Worm (Caenorhabditis elegans) whole organism, young adult: ENCODE results near the gene K02D3.1.

ENCODE experiments used
- B0035.1 ChIP-seq: sonication (generic microtip); optimal IDR thresholded peaks from 2 replicates; lab custom pipeline; 2016; ENCODE audit warnings: missing genetic modification characterization, mild to moderate bottlenecking, missing compliant biosample characterization, missing genotype, missing genetic modification reagents
- F10E7.11 ChIP-seq: sonication (generic microtip); optimal IDR thresholded peaks from 2 replicates; lab custom pipeline; 2017; ENCODE audit warnings: mild to moderate bottlenecking, missing genetic modification characterization, moderate library complexity, missing compliant biosample characterization
- F49E8.2 ChIP-seq: sonication (generic microtip); optimal IDR thresholded peaks from 3 replicates; lab custom pipeline; 2017; ENCODE audit warnings: missing genetic modification characterization, mild to moderate bottlenecking, missing compliant biosample characterization, antibody characterized with exemption, moderate library complexity; ENCODE audit not compliant: insufficient read depth
- F55B11.4 ChIP-seq: sonication (generic microtip); optimal IDR thresholded peaks from 2 replicates; lab custom pipeline; 2016; ENCODE audit warnings: missing compliant biosample characterization, missing genetic modification characterization, borderline replicate concordance; ENCODE audit not compliant: insufficient read depth
- K11D2.4 ChIP-seq: fragments of 200-800 bp; sonication (Bioruptor generic); IDR thresholded peaks from 2 replicates; pipeline ENCODE4 v1.3.6; 2022; ENCODE audit warnings: missing genetic modification reagents, missing genetic modification characterization, missing compliant biosample characterization
- Y53F4B.3 ChIP-seq: fragments of 200-800 bp; sonication (Bioruptor generic); IDR thresholded peaks from 2 replicates; pipeline ENCODE4 v1.3.6; 2022; ENCODE audit warnings: missing genetic modification reagents, missing genetic modification characterization, missing compliant biosample characterization
- Y79H2A.3 ChIP-seq: fragments of 200-800 bp; sonication (Bioruptor generic); conservative IDR thresholded peaks from 2 replicates; pipeline ENCODE4 v1.3.6; 2022; ENCODE audit warnings: missing genetic modification reagents, missing genetic modification characterization, missing compliant biosample characterization
- attf-3 ChIP-seq: fragments of 200-800 bp; sonication (Bioruptor generic); conservative IDR thresholded peaks from 2 replicates; pipeline ENCODE4 v1.3.6; 2022; ENCODE audit warnings: missing genetic modification reagents, missing genetic modification characterization, missing compliant biosample characterization
- cebp-2 ChIP-seq: fragments of 200-800 bp; sonication (Bioruptor generic); IDR thresholded peaks from 2 replicates; pipeline ENCODE4 v1.3.6; 2022; ENCODE audit warnings: missing genetic modification characterization, missing compliant biosample characterization
- ceh-27 ChIP-seq: fragments of 200-800 bp; sonication (Bioruptor generic); optimal IDR thresholded peaks from 2 replicates; lab custom pipeline; 2018; ENCODE audit warnings: mild to moderate bottlenecking, missing genetic modification characterization, moderate library complexity, missing compliant biosample characterization
- ceh-40 ChIP-seq: fragments of 200-800 bp; sonication (Bioruptor generic); IDR thresholded peaks from 2 replicates; pipeline ENCODE4 v1.3.6; 2022; ENCODE audit warnings: missing genetic modification characterization, missing compliant biosample characterization
- dox-1 ChIP-seq: fragments of 200-800 bp; sonication (Bioruptor generic); IDR thresholded peaks from 2 replicates; pipeline ENCODE4 v1.3.6; 2022; ENCODE audit warnings: missing genetic modification reagents, missing genetic modification characterization, missing compliant biosample characterization
- efl-1 ChIP-seq: fragments of 150-350 bp; optimal IDR thresholded peaks from 2 replicates; lab custom pipeline; 2014; ENCODE audit warnings: missing biosample characterization, missing genetic modification reagents, missing genetic modification characterization
- egrh-3 ChIP-seq: fragments of 200-800 bp; sonication (Bioruptor generic); IDR thresholded peaks from 2 replicates; pipeline ENCODE4 v1.3.6; 2022; ENCODE audit warnings: missing genetic modification reagents, missing genetic modification characterization, missing compliant biosample characterization
- hlh-12 ChIP-seq: sonication (generic microtip); optimal IDR thresholded peaks from 2 replicates; lab custom pipeline; 2016; ENCODE audit warnings: missing genetic modification characterization, missing compliant biosample characterization
- hlh-26 ChIP-seq: fragments of 200-800 bp; sonication (Bioruptor generic); conservative IDR thresholded peaks from 2 replicates; pipeline ENCODE4 v1.3.6; 2022; ENCODE audit warnings: missing genetic modification reagents, missing genetic modification characterization, missing compliant biosample characterization
- hmg-1.2 ChIP-seq: fragments of 200-800 bp; sonication (Bioruptor generic); IDR thresholded peaks from 2 replicates; pipeline ENCODE4 v1.3.6; 2022; ENCODE audit warnings: missing genetic modification reagents, missing genetic modification characterization, missing compliant biosample characterization
- hsf-1 ChIP-seq: fragments of 200-800 bp; sonication (Bioruptor generic); IDR thresholded peaks from 2 replicates; pipeline ENCODE4 v1.3.6; 2022; ENCODE audit warnings: missing genetic modification reagents, missing genetic modification characterization, missing compliant biosample characterization
- lag-1 ChIP-seq: fragments of 200-800 bp; sonication (Bioruptor generic); IDR thresholded peaks from 2 replicates; pipeline ENCODE4 v1.3.6; 2022; ENCODE audit warnings: missing genetic modification reagents, missing genetic modification characterization, missing compliant biosample characterization
- madf-3 ChIP-seq: fragments of 200-800 bp; sonication (Bioruptor generic); IDR thresholded peaks from 2 replicates; pipeline ENCODE4 v1.3.6; 2022; ENCODE audit warnings: missing genetic modification reagents, missing genetic modification characterization, missing compliant biosample characterization
- mel-28 ChIP-seq: sonication (generic microtip); optimal IDR thresholded peaks from 2 replicates; lab custom pipeline; 2016; ENCODE audit warnings: borderline replicate concordance, mild to moderate bottlenecking, missing genetic modification characterization, missing compliant biosample characterization
- mes-4 ChIP-seq: sonication (generic microtip); optimal IDR thresholded peaks from 2 replicates; lab custom pipeline; 2016; ENCODE audit warnings: missing genotype, missing genetic modification characterization, missing compliant biosample characterization
- nfya-2 ChIP-seq: fragments of 200-800 bp; sonication (Bioruptor generic); IDR thresholded peaks from 2 replicates; pipeline ENCODE4 v1.3.6; 2022; ENCODE audit warnings: missing genetic modification reagents, missing genetic modification characterization, missing compliant biosample characterization
- nhr-120 ChIP-seq: fragments of 200-800 bp; sonication (Bioruptor generic); IDR thresholded peaks from 2 replicates; pipeline ENCODE4 v1.3.6; 2022; ENCODE audit warnings: missing genetic modification characterization, missing compliant biosample characterization
- nhr-80 ChIP-seq: sonication (generic microtip); optimal IDR thresholded peaks from 2 replicates; lab custom pipeline; 2016; ENCODE audit warnings: missing genetic modification characterization, missing compliant biosample characterization
- repo-1 ChIP-seq: sonication (generic microtip); optimal IDR thresholded peaks from 2 replicates; lab custom pipeline; 2017; ENCODE audit warnings: mild to moderate bottlenecking, missing genetic modification characterization, missing compliant biosample characterization
- sdz-38 ChIP-seq: sonication (generic microtip); optimal IDR thresholded peaks from 2 replicates; lab custom pipeline; 2016; ENCODE audit warnings: missing genotype, missing genetic modification characterization, missing compliant biosample characterization
- snpc-1.3 ChIP-seq: sonication (generic microtip); optimal IDR thresholded peaks from 2 replicates; lab custom pipeline; 2017; ENCODE audit warnings: missing genetic modification characterization, mild to moderate bottlenecking, missing compliant biosample characterization, antibody characterized with exemption, moderate library complexity, missing genotype, missing genetic modification reagents; ENCODE audit not compliant: insufficient read depth
- snpc-3.4 ChIP-seq: sonication (generic microtip); optimal IDR thresholded peaks from 2 replicates; lab custom pipeline; 2017; ENCODE audit warnings: missing genetic modification characterization, mild to moderate bottlenecking, missing compliant biosample characterization, antibody characterized with exemption, moderate library complexity, missing genotype, missing genetic modification reagents
- snpc-4 ChIP-seq, 5 experiments: fragments of 150-350 bp in 1 of 5; sonication (generic microtip) in 4 of 5; optimal IDR thresholded peaks; 2 replicates each; lab custom pipeline; 2014 to 2018; ENCODE audit warnings: missing genetic modification characterization in 5 of 5, missing biosample characterization in 3 of 5, antibody characterized with exemption in 2 of 5, mild to moderate bottlenecking in 2 of 5, missing compliant biosample characterization in 2 of 5, missing genotype in 2 of 5, moderate library complexity in 2 of 5, missing genetic modification reagents in 1 of 5
- somi-1 ChIP-seq: fragments of 200-800 bp; sonication (Bioruptor generic); optimal IDR thresholded peaks from 2 replicates; lab custom pipeline; 2018; ENCODE audit warnings: mild to moderate bottlenecking, missing genetic modification characterization, missing compliant biosample characterization
- sptf-2 ChIP-seq: fragments of 200-800 bp; sonication (Bioruptor generic); optimal IDR thresholded peaks from 2 replicates; lab custom pipeline; 2018; ENCODE audit warnings: mild to moderate bottlenecking, missing genetic modification characterization, missing compliant biosample characterization
- tbx-9 ChIP-seq: sonication (generic microtip); optimal IDR thresholded peaks from 2 replicates; lab custom pipeline; 2016; ENCODE audit warnings: borderline replicate concordance, missing genetic modification characterization, inconsistent platforms, missing compliant biosample characterization
- tlf-1 ChIP-seq: fragments of 200-800 bp; sonication (Bioruptor generic); optimal IDR thresholded peaks from 2 replicates; lab custom pipeline; 2018; ENCODE audit warnings: mild to moderate bottlenecking, missing genetic modification characterization, missing compliant biosample characterization
- unc-62 ChIP-seq: fragments of 150-350 bp; optimal IDR thresholded peaks from 2 replicates; lab custom pipeline; 2014; ENCODE audit warnings: missing biosample characterization, missing genetic modification reagents, missing genetic modification characterization
- ztf-22 ChIP-seq: fragments of 200-800 bp; sonication (Bioruptor generic); optimal IDR thresholded peaks from 2 replicates; lab custom pipeline; 2018; ENCODE audit warnings: mild to moderate bottlenecking, missing genetic modification characterization, moderate library complexity, missing compliant biosample characterization
- ztf-25 ChIP-seq: fragments of 200-800 bp; sonication (Bioruptor generic); IDR thresholded peaks from 2 replicates; pipeline ENCODE4 v1.3.6; 2022; ENCODE audit warnings: missing genetic modification reagents, missing genetic modification characterization, missing compliant biosample characterization
- ztf-26 ChIP-seq: sonication (generic microtip); optimal IDR thresholded peaks from 2 replicates; lab custom pipeline; 2017; ENCODE audit warnings: missing genetic modification characterization, missing compliant biosample characterization

The K02D3.1 gene

DNA sequence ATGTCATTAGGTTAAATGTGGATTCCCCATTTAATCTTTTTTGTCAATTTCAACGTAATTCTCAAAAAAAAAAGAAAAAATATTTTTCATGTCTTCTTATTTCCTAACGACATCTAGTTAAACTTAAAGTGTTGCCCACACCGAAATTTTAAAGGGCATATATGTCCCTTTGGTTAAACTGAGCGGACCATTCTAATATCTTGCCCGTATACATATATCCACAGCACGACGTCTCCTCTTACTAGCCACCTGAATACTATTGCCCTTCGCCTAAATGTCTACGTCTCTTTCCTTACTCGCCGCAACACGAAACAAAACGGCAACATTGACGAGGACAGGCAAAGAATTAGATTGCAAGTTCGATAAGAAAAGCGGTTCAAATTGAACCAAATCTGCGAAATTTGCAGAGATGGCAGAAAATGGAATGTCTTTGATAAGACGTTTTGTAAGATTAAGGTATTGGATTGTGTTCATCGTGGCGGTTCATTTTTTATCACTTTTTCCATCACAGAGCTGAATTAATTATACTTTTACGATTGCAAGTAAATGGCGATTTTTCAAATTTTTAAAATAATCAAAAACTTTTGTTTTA is 6.0 kb upstream of the K02D3.1 start (continued):
- TF ChIP-seq cebp-2 (GFP tag; lab: Robert Waterston, UW): peak; percentile 99
- TF ChIP-seq tbx-9 (tag; lab: Kevin White, UChicago): peak; percentile 9
- peak; percentile 97 for TF ChIP-seq tlf-1 (GFP tag; lab: Kevin White, UChicago)
- 0 out of 2 replicates have a peak, but pooled peaks have one; percentile 26 for TF ChIP-seq nfya-2 (GFP tag; lab: Robert Waterston, UW)
- TF ChIP-seq dox-1 (GFP tag; lab: Robert Waterston, UW): peak; percentile 98; the same call in 1 of the 2 replicates
- peak; percentile 99 for TF ChIP-seq ceh-27
- TF ChIP-seq attf-3 (GFP tag; lab: Robert Waterston, UW): peak; percentile 74
- peak; percentile 86 for TF ChIP-seq hmg-1.2 (GFP tag; lab: Robert Waterston, UW)
- no peak for TF ChIP-seq F55B11.4 (tag; lab: Kevin White, UChicago)
- no peak for TF ChIP-seq ztf-25 (GFP tag; lab: Robert Waterston, UW)
- no peak for TF ChIP-seq Y53F4B.3 (GFP tag; lab: Robert Waterston, UW)
- peak; percentile 98 for TF ChIP-seq ztf-22 (GFP tag; lab: Kevin White, UChicago)
- TF ChIP-seq efl-1 (GFP tag; lab: Kevin White, UChicago): no peak
- TF ChIP-seq snpc-4 (GFP tag; optimal IDR thresholded peaks at IDR 0.05; lab: Kevin White, UChicago): peak; percentile 42
- TF ChIP-seq snpc-4 (tag; optimal IDR thresholded peaks at IDR 0.05; lab: Kevin White, UChicago): peak; percentile 60 to 91 (median 85)
- peak; percentile 47 for TF ChIP-seq sptf-2 (GFP tag; lab: Kevin White, UChicago)
- no peak for TF ChIP-seq hlh-12 (tag; lab: Kevin White, UChicago)
- peak; percentile 61 for TF ChIP-seq mel-28
- TF ChIP-seq mes-4: no peak
- peak; percentile 100 for TF ChIP-seq ztf-26 (tag; lab: Kevin White, UChicago)
- 0 out of 2 replicates have a peak, but pooled peaks have one; percentile 57 for TF ChIP-seq lag-1 (GFP tag; lab: Robert Waterston, UW)
- TF ChIP-seq snpc-3.4: peak; percentile 23
- no peak for TF ChIP-seq F49E8.2 (tag; lab: Kevin White, UChicago)
- TF ChIP-seq ceh-40: peak; percentile 75; the same call in 1 of the 2 replicates
- TF ChIP-seq hlh-26 (GFP tag; lab: Robert Waterston, UW): no peak
- TF ChIP-seq nhr-80: peak; percentile 96
- no peak for TF ChIP-seq sdz-38 (tag; lab: Kevin White, UChicago)
- TF ChIP-seq hsf-1 (GFP tag; lab: Robert Waterston, UW): no peak
- TF ChIP-seq madf-3 (GFP tag; lab: Robert Waterston, UW): peak; percentile 83
- peak; percentile 96 for TF ChIP-seq B0035.1
- TF ChIP-seq nhr-120: 0 out of 2 replicates have a peak, but pooled peaks have one; percentile 54
- TF ChIP-seq repo-1: peak; percentile 100
- TF ChIP-seq somi-1 (GFP tag; lab: Kevin White, UChicago): peak; percentile 98

DNA sequence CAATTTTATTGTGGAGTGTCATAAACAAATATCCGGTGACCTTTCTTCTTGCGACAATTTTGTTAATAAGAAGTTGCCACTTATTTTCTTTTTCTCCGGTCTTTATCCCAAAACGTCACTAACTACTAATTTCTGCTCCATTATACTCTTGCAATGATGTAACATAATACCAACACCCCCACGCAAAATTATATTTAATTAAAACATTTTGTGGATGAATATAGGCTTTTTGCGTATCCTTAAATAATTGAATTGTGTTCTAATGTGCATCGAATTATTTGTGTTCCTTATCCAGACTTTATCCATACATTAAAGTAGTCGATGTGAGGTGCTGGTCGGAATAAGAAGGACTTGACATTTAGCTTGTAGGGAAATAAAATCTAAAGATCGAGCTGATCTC is 3.8 kb upstream of the K02D3.1 start:
- no peak for TF ChIP-seq Y79H2A.3 (GFP tag; lab: Robert Waterston, UW)
- TF ChIP-seq snpc-1.3 (tag; lab: Kevin White, UChicago): no peak

DNA sequence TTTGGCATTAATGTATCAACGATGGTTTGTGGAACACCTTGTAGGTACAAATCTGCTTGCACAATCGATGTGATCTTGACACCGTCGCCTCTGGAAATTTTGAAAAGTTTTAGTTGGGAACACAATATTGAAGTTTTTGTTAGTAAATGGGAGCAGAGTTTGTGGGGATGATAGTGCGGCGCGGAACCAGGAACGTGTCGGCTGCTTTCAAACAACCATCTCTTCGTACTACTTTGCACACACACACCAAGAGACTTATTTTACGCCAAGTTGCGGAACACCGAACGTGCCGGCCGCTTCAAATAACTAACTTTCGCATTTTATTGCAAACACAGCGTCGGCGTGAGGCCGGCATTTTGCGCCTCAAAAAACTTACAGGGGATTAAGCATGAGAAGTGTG is 2.4 kb downstream of the K02D3.1 start:
- no peak for TF ChIP-seq egrh-3 (GFP tag; lab: Robert Waterston, UW)
- TF ChIP-seq F10E7.11 (tag; lab: Kevin White, UChicago): no peak
- no peak for TF ChIP-seq snpc-4 (GFP tag; optimal IDR thresholded peaks at IDR 0.05; lab: Kevin White, UChicago)
- TF ChIP-seq snpc-4 (tag; optimal IDR thresholded peaks at IDR 0.05; lab: Kevin White, UChicago): peak in 2 of 4 experiments; percentile 47 to 80
- no peak for TF ChIP-seq unc-62
- TF ChIP-seq K11D2.4 (GFP tag; lab: Robert Waterston, UW): no peak
